Worm (Caenorhabditis elegans): ENCODE data around the gene F23F1.4.

DNA sequence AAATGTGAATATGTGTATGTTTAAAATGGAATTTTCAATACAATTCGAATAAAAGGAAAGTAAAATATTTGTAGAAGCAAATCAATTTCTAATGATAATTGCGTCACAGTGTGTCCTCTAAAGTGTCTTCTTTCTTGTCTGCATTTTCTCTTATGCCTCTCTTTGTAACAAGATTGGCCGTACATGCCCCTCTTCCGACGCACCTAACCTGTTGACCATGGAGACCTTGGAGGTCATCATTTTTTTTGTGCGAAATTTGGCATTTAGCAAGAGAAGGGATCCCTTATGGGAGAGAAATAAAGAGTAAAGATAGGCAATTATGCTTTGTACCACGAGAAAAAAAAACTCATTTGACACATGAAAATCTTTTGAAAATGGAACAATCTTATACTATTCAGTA is at the start of gene F23F1.4:
- TF ChIP-seq nhr-237 (tag; optimal IDR thresholded peaks at IDR 0.05), result no peak
- TF ChIP-seq lin-32 (GFP tag; optimal IDR thresholded peaks at IDR 0.05), result no peak
- no peak for TF ChIP-seq unc-62 (GFP tag; optimal IDR thresholded peaks at IDR 0.05)
- TF ChIP-seq mep-1 (tag; optimal IDR thresholded peaks at IDR 0.05), result no peak
- no peak for TF ChIP-seq pha-4 (tag; optimal IDR thresholded peaks at IDR 0.05)
- no peak for TF ChIP-seq nhr-28 (tag; optimal IDR thresholded peaks at IDR 0.05)
- TF ChIP-seq ceh-39 (tag; optimal IDR thresholded peaks at IDR 0.05), result no peak
- no peak for TF ChIP-seq unc-39 (tag; optimal IDR thresholded peaks at IDR 0.05)
- no peak for TF ChIP-seq lsy-2 (tag; optimal IDR thresholded peaks at IDR 0.05)
- TF ChIP-seq hlh-1 (tag; optimal IDR thresholded peaks at IDR 0.05), result no peak
- no peak for TF ChIP-seq nhr-12 (tag; optimal IDR thresholded peaks at IDR 0.05)
